Fruit fly (Drosophila melanogaster): ENCODE measurements around the gene mRpL3.

Gene mRpL3

DNA sequence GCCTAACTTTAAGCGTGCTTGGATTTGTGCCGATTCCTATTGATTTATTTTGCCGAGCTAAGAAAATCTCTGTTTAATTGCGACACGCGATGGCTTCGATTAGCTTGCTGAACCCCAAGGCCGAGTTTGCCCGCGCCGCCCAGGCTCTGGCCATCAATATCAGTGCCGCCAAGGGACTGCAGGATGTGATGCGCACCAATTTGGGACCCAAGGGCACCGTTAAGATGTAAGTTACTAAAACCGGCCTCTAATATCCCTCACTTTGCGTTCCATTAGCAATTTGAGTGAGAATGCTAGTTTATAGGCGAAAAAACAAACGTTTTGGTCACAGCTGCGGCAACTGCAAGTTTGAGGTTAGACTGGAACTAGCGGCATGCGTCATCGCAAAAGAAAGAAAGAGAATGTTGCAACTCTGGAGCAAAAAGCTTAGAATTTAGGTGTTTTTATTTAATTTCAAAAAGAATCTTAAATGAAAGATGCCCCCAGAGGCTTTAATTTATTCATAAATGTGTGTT, 14.3 kb upstream of the mRpL3 start:
- TF ChIP-seq pan (optimal IDR thresholded peaks at IDR 0.05) (no peak), CG8478 (optimal IDR thresholded peaks at IDR 0.05) (no peak), usp (GFP tag; optimal IDR thresholded peaks at IDR 0.05) (no peak), EcR (GFP tag; optimal IDR thresholded peaks at IDR 0.05) (no peak), Dll (optimal IDR thresholded peaks at IDR 0.05) (no peak), psq (optimal IDR thresholded peaks at IDR 0.05) (no peak)

DNA sequence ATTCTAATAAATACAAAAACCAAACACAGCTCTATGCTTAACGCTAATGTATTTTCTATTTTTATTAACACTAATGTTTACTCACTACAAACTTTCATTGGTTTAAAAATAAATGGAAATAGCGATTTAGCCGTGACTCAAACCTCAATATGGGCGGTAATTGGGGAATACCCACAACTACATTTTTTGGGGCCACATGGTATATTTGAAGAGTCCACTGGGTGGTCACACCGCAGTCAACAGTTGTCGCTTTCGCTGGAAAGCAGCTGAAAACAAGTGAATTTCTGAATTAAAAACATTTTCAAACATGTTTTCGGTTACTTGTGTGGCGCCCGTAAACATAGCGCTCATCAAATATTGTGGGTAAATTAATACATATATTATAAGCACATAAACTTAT, 12.1 kb upstream of the mRpL3 start, which contains the start of gene Mvd:
Gene Mvd (plus strand): TSS at position 222 of the 400 bp plus-strand sequence.
- TF ChIP-seq pan (optimal IDR thresholded peaks at IDR 0.05) (no peak), EcR (GFP tag; optimal IDR thresholded peaks at IDR 0.05) (no peak), Dll (optimal IDR thresholded peaks at IDR 0.05) (no peak), CG8478 (optimal IDR thresholded peaks at IDR 0.05) (no peak), usp (GFP tag; optimal IDR thresholded peaks at IDR 0.05) (no peak), psq (optimal IDR thresholded peaks at IDR 0.05) (no peak)

- TF ChIP-seq pan (optimal IDR thresholded peaks at IDR 0.05) (no peak), EcR (GFP tag; optimal IDR thresholded peaks at IDR 0.05) (no peak), usp (GFP tag; optimal IDR thresholded peaks at IDR 0.05) (no peak), psq (optimal IDR thresholded peaks at IDR 0.05) (no peak), CG8478 (optimal IDR thresholded peaks at IDR 0.05) (no peak), Dll (optimal IDR thresholded peaks at IDR 0.05) (no peak)
Measured at dm6 chrX:15756018-15756417, 5.0 kb upstream of the mRpL3 start, which contains the start of gene CG8260. Gene CG8260 (plus strand): TSS chrX:15756318.

DNA sequence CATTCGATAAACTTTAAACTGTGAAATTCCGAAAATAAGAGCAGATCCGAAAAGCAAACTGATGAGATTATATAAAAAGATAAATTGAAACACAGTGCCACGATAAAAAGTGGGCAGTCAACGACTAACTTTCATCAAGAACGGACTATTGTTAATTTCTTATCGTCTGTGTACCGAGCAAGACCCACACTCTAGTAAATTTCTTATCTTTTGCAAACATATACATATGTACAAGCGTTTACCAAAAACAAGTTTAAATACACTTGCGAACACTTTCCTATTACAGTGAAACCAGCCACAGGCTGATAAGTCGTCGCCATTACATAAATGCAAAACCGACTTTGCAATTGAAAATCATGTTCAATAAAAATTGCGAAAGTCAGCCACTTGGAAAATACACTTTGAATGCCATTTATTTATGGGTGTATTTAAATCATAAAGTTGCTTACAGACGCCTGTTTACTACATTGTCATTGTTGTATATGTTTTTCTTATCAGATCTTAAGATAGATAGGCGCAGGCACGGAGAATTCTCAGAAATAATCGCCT, 2.3 kb upstream of the mRpL3 start:
- no peak for TF ChIP-seq CG8478 (optimal IDR thresholded peaks at IDR 0.05)
- TF ChIP-seq EcR (GFP tag; optimal IDR thresholded peaks at IDR 0.05): no peak
- no peak for TF ChIP-seq pan (optimal IDR thresholded peaks at IDR 0.05)
- no peak for TF ChIP-seq psq (optimal IDR thresholded peaks at IDR 0.05)
- TF ChIP-seq Dll (optimal IDR thresholded peaks at IDR 0.05): no peak
- TF ChIP-seq usp (GFP tag; optimal IDR thresholded peaks at IDR 0.05): no peak

dm6 chrX:15759752-15760446, 1.1 kb upstream of the mRpL3 start:
- no peak for TF ChIP-seq Dll (optimal IDR thresholded peaks at IDR 0.05)
- peak; percentile 32 for TF ChIP-seq pan (optimal IDR thresholded peaks at IDR 0.05)

- no peak for TF ChIP-seq Dll (optimal IDR thresholded peaks at IDR 0.05)
- no peak for TF ChIP-seq psq (optimal IDR thresholded peaks at IDR 0.05)
- no peak for TF ChIP-seq EcR (GFP tag; optimal IDR thresholded peaks at IDR 0.05)
Measured at dm6 chrX:15761298-15761640, 221 bp downstream of the mRpL3 start.

DNA sequence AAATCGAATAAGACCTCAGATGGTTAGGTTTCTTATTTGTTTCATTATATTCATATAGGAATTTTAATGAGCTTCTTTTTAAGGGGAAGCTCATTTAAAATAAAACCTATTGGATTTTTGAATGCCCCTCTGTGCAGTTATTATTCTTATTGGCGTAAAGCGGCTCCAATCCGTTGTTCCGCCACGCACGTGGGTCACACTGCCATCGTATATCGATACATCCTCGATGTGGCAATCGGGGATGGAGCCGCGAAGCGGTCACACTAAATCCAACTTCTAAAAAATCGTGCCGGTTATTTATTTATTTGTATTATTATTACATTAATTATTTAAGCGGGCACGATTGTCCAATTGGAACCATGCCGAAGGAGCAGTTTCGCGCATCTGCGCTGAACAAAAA, 1.7 kb downstream of the mRpL3 start, which contains the start of gene Polr3A:
Gene Polr3A (plus strand): TSS at position 234 of the 400 bp plus-strand sequence.
- TF ChIP-seq Dll (optimal IDR thresholded peaks at IDR 0.05): no peak
- TF ChIP-seq psq (optimal IDR thresholded peaks at IDR 0.05): no peak
- no peak for TF ChIP-seq pan (optimal IDR thresholded peaks at IDR 0.05)
- TF ChIP-seq CG8478 (optimal IDR thresholded peaks at IDR 0.05): no peak
- TF ChIP-seq usp (GFP tag; optimal IDR thresholded peaks at IDR 0.05): no peak
- TF ChIP-seq EcR (GFP tag; optimal IDR thresholded peaks at IDR 0.05): no peak

DNA sequence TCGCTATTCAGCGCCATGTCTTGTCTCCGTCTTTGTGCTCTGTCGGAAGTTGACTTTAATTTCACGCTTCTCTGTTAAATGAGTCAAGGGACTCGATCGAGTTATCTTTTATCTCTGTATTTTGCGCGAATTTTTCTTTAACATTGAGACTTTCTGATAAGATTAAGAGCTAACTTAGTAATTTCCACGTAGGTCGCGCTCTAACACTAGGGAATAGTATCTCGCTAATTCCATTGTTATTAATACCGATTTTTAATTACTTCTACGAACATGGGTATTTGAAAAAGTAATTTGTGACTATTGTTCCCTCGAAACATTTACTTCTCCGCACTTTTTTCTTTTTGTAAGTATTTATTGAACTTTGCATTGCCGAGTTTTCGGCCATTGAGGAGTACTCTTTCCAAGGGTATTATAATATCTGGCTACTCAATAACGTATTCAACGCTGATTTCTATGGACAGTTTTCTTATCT, 5.4 kb downstream of the mRpL3 start, which contains the start of gene CG8952:
Gene CG8952 (minus strand): TSS at position 51 of the 472 bp plus-strand sequence.
- no peak for TF ChIP-seq pan (optimal IDR thresholded peaks at IDR 0.05)
- TF ChIP-seq usp (GFP tag; optimal IDR thresholded peaks at IDR 0.05): no peak
- no peak for TF ChIP-seq Dll (optimal IDR thresholded peaks at IDR 0.05)
- no peak for TF ChIP-seq EcR (GFP tag; optimal IDR thresholded peaks at IDR 0.05)
- no peak for TF ChIP-seq CG8478 (optimal IDR thresholded peaks at IDR 0.05)
- TF ChIP-seq psq (optimal IDR thresholded peaks at IDR 0.05): no peak

dm6 chrX:15769457-15769856, 8.4 kb downstream of the mRpL3 start, which contains the start of gene CG33172:
Gene CG33172 (plus strand): TSS chrX:15769664.
- TF ChIP-seq Dll (optimal IDR thresholded peaks at IDR 0.05): no peak
- TF ChIP-seq EcR (GFP tag; optimal IDR thresholded peaks at IDR 0.05): no peak
- TF ChIP-seq CG8478 (optimal IDR thresholded peaks at IDR 0.05): no peak
- no peak for TF ChIP-seq pan (optimal IDR thresholded peaks at IDR 0.05)
- no peak for TF ChIP-seq usp (GFP tag; optimal IDR thresholded peaks at IDR 0.05)
- TF ChIP-seq psq (optimal IDR thresholded peaks at IDR 0.05): no peak

dm6 chrX:15772663-15773062, 11.6 kb downstream of the mRpL3 start, which contains the start of gene CG43672:
Gene CG43672 (plus strand): TSS chrX:15772963.
- no peak for TF ChIP-seq EcR (GFP tag; optimal IDR thresholded peaks at IDR 0.05)
- TF ChIP-seq CG8478 (optimal IDR thresholded peaks at IDR 0.05): no peak
- no peak for TF ChIP-seq Dll (optimal IDR thresholded peaks at IDR 0.05)
- TF ChIP-seq pan (optimal IDR thresholded peaks at IDR 0.05): no peak
- TF ChIP-seq usp (GFP tag; optimal IDR thresholded peaks at IDR 0.05): no peak
- no peak for TF ChIP-seq psq (optimal IDR thresholded peaks at IDR 0.05)

dm6 chrX:15778846-15779245, 17.8 kb downstream of the mRpL3 start, which contains the start of gene CG43673:
Gene CG43673 (plus strand): TSS chrX:15779146.
- no peak for TF ChIP-seq EcR (GFP tag; optimal IDR thresholded peaks at IDR 0.05)
- no peak for TF ChIP-seq Dll (optimal IDR thresholded peaks at IDR 0.05)
- TF ChIP-seq CG8478 (optimal IDR thresholded peaks at IDR 0.05): no peak
- TF ChIP-seq usp (GFP tag; optimal IDR thresholded peaks at IDR 0.05): no peak
- TF ChIP-seq pan (optimal IDR thresholded peaks at IDR 0.05): no peak

- no peak for TF ChIP-seq EcR (GFP tag; optimal IDR thresholded peaks at IDR 0.05)
- TF ChIP-seq pan (optimal IDR thresholded peaks at IDR 0.05): no peak
- TF ChIP-seq usp (GFP tag; optimal IDR thresholded peaks at IDR 0.05): no peak
- no peak for TF ChIP-seq psq (optimal IDR thresholded peaks at IDR 0.05)
- no peak for TF ChIP-seq CG8478 (optimal IDR thresholded peaks at IDR 0.05)
- TF ChIP-seq Dll (optimal IDR thresholded peaks at IDR 0.05): no peak
Measured at dm6 chrX:15783610-15784009, 22.6 kb downstream of the mRpL3 start, which contains the start of gene Efhc1.1. Gene Efhc1.1 (minus strand): TSS chrX:15783710.
